Worm (Caenorhabditis elegans) whole organism, L4 larva: Measurements from ENCODE around the gene pepm-1.

ENCODE experiments used
- F10B5.3 ChIP-seq: sonication (generic microtip); optimal IDR thresholded peaks from 2 replicates; lab custom pipeline; 2016; ENCODE audit warnings: mild to moderate bottlenecking, missing genetic modification characterization, missing compliant biosample characterization
- R02D3.7 ChIP-seq: fragments of 150-350 bp; sonication (generic microtip); optimal IDR thresholded peaks from 3 replicates; lab custom pipeline; 2014; ENCODE audit warnings: missing biosample characterization, missing genetic modification characterization
- T20F7.1 ChIP-seq: fragments of 200-800 bp; sonication (Bioruptor generic); optimal IDR thresholded peaks from 2 replicates; lab custom pipeline; 2018; ENCODE audit warnings: mild to moderate bottlenecking, missing genetic modification characterization, missing compliant biosample characterization
- T26A8.4 ChIP-seq: fragments of 200-800 bp; sonication (Bioruptor generic); IDR thresholded peaks from 2 replicates; pipeline ENCODE4 v1.3.6; 2022; ENCODE audit warnings: missing genetic modification characterization, missing compliant biosample characterization
- Y48G9A.11 ChIP-seq: fragments of 200-800 bp; sonication (Bioruptor generic); IDR thresholded peaks from 2 replicates; pipeline ENCODE4 v1.3.6; 2022; ENCODE audit warnings: missing genetic modification reagents, missing genetic modification characterization, missing compliant biosample characterization
- Y5F2A.4 ChIP-seq: fragments of 200-800 bp; sonication (Bioruptor generic); optimal IDR thresholded peaks from 2 replicates; lab custom pipeline; 2018; ENCODE audit warnings: mild to moderate bottlenecking, missing genetic modification characterization, missing compliant biosample characterization
- Y75B8A.6 ChIP-seq: fragments of 200-800 bp; sonication (Bioruptor generic); IDR thresholded peaks from 2 replicates; pipeline ENCODE4 v1.3.6; 2022; ENCODE audit warnings: missing genetic modification reagents, missing genetic modification characterization, missing compliant biosample characterization
- ZK546.5 ChIP-seq, 2 experiments: sonication (generic microtip); optimal IDR thresholded peaks; 2 replicates each; lab custom pipeline; 2017; ENCODE audit warnings: missing biosample characterization in 2 of 2, missing genetic modification characterization in 2 of 2
- aha-1 ChIP-seq: fragments of 150-350 bp; peaks from one replicate; lab custom pipeline; 2014; ENCODE audit warnings: missing biosample characterization, missing genetic modification characterization
- ceh-44 ChIP-seq: fragments of 200-800 bp; sonication (Bioruptor generic); IDR thresholded peaks from 2 replicates; pipeline ENCODE4 v1.3.6; 2022; ENCODE audit warnings: missing genetic modification reagents, missing genetic modification characterization, missing compliant biosample characterization
- ceh-62 ChIP-seq: sonication (generic microtip); optimal IDR thresholded peaks from 2 replicates; lab custom pipeline; 2017; ENCODE audit warnings: missing biosample characterization, missing genetic modification characterization
- ces-1 ChIP-seq: fragments of 150-350 bp; sonication (generic microtip); optimal IDR thresholded peaks from 4 replicates; lab custom pipeline; 2014; ENCODE audit warnings: missing biosample characterization, missing genetic modification reagents, missing genetic modification characterization
- daf-8 ChIP-seq: fragments of 200-800 bp; sonication (Bioruptor generic); IDR thresholded peaks from 2 replicates; pipeline ENCODE4 v1.3.6; 2022; ENCODE audit warnings: missing genetic modification characterization, missing compliant biosample characterization
- dmd-8 ChIP-seq: fragments of 200-800 bp; sonication (Bioruptor generic); IDR thresholded peaks from 2 replicates; pipeline ENCODE4 v1.3.6; 2022; ENCODE audit warnings: missing genetic modification characterization, missing compliant biosample characterization
- dve-1 ChIP-seq: sonication (generic microtip); optimal IDR thresholded peaks from 2 replicates; lab custom pipeline; 2017; ENCODE audit warnings: antibody characterized with exemption, mild to moderate bottlenecking, missing genetic modification characterization, missing compliant biosample characterization; ENCODE audit not compliant: insufficient read depth
- egl-27 ChIP-seq: sonication (generic microtip); optimal IDR thresholded peaks from 3 replicates; lab custom pipeline; 2017; ENCODE audit warnings: missing biosample characterization, missing genetic modification reagents, missing genetic modification characterization
- fkh-10 ChIP-seq: fragments of 150-350 bp; optimal IDR thresholded peaks from 2 replicates; lab custom pipeline; 2014; ENCODE audit warnings: missing biosample characterization, missing genetic modification reagents, missing genetic modification characterization
- hif-1 ChIP-seq, 2 experiments: sonication (generic microtip); optimal IDR thresholded peaks; 2 replicates each; lab custom pipeline; 2016 to 2017; ENCODE audit warnings: missing compliant biosample characterization in 2 of 2, missing genetic modification characterization in 2 of 2, missing genetic modification reagents in 2 of 2, missing genotype in 2 of 2, mild to moderate bottlenecking in 1 of 2
- hlh-30 ChIP-seq: sonication (generic microtip); optimal IDR thresholded peaks from 2 replicates; lab custom pipeline; 2017; ENCODE audit warnings: antibody characterized with exemption, mild to moderate bottlenecking, missing genetic modification characterization, missing compliant biosample characterization; ENCODE audit not compliant: insufficient read depth
- hmg-1.1 ChIP-seq: fragments of 200-800 bp; sonication (Bioruptor generic); IDR thresholded peaks from 2 replicates; pipeline ENCODE4 v1.3.6; 2022; ENCODE audit warnings: missing genetic modification reagents, missing genetic modification characterization, missing compliant biosample characterization
- jun-1 ChIP-seq: fragments of 150-350 bp; optimal IDR thresholded peaks from 2 replicates; lab custom pipeline; 2014; ENCODE audit warnings: missing biosample characterization, missing genetic modification reagents, missing genetic modification characterization
- lim-7 ChIP-seq: fragments of 200-800 bp; sonication (Bioruptor generic); IDR thresholded peaks from 2 replicates; pipeline ENCODE4 v1.3.6; 2022; ENCODE audit warnings: missing genetic modification characterization, missing compliant biosample characterization
- lin-15B ChIP-seq: fragments of 150-350 bp; sonication (generic microtip); optimal IDR thresholded peaks from 3 replicates; lab custom pipeline; 2014; ENCODE audit warnings: missing biosample characterization, missing genetic modification characterization
- lin-29 ChIP-seq: fragments of 200-800 bp; sonication (Bioruptor generic); IDR thresholded peaks from 2 replicates; pipeline ENCODE4 v1.3.6; 2022; ENCODE audit warnings: missing genetic modification reagents, missing genetic modification characterization, missing compliant biosample characterization
- madf-5 ChIP-seq, 2 experiments: fragments of 200-800 bp; sonication (Bioruptor generic); IDR thresholded peaks; 2 replicates each; pipeline ENCODE4 v1.3.6; 2022; ENCODE audit warnings: missing compliant biosample characterization in 2 of 2, missing genetic modification characterization in 2 of 2
- madf-9 ChIP-seq: fragments of 200-800 bp; sonication (Bioruptor generic); conservative IDR thresholded peaks from 2 replicates; pipeline ENCODE4 v1.3.6; 2022; ENCODE audit warnings: missing genetic modification reagents, missing genetic modification characterization, missing compliant biosample characterization
- mxl-2 ChIP-seq: fragments of 200-800 bp; sonication (Bioruptor generic); conservative IDR thresholded peaks from 2 replicates; pipeline ENCODE4 v1.3.6; 2022; ENCODE audit warnings: missing genetic modification reagents, missing genetic modification characterization, missing compliant biosample characterization
- nhr-102 ChIP-seq: sonication (generic microtip); optimal IDR thresholded peaks from 2 replicates; lab custom pipeline; 2016; ENCODE audit warnings: mild to moderate bottlenecking, missing genetic modification characterization, moderate library complexity, missing compliant biosample characterization
- nhr-111 ChIP-seq: fragments of 200-800 bp; sonication (Bioruptor generic); optimal IDR thresholded peaks from 2 replicates; lab custom pipeline; 2018; ENCODE audit warnings: mild to moderate bottlenecking, missing genetic modification characterization, missing compliant biosample characterization
- nhr-25 ChIP-seq: sonication (generic microtip); optimal IDR thresholded peaks from 2 replicates; lab custom pipeline; 2017; ENCODE audit warnings: missing genetic modification characterization, mild to moderate bottlenecking, missing compliant biosample characterization, antibody characterized with exemption, moderate library complexity, borderline replicate concordance; ENCODE audit not compliant: insufficient read depth
- nhr-76 ChIP-seq: fragments of 150-350 bp; optimal IDR thresholded peaks from 2 replicates; lab custom pipeline; 2014; ENCODE audit warnings: missing biosample characterization, missing genetic modification characterization
- pqm-1 ChIP-seq: sonication (generic microtip); optimal IDR thresholded peaks from 2 replicates; lab custom pipeline; 2017; ENCODE audit warnings: missing biosample characterization, missing genetic modification characterization
- set-16 ChIP-seq: fragments of 200-800 bp; sonication (Bioruptor generic); IDR thresholded peaks from 2 replicates; pipeline ENCODE4 v1.3.6; 2022; ENCODE audit warnings: missing genetic modification reagents, missing genetic modification characterization, missing compliant biosample characterization
- skn-1 ChIP-seq: fragments of 150-350 bp; optimal IDR thresholded peaks from 2 replicates; lab custom pipeline; 2014; ENCODE audit warnings: missing biosample characterization, missing genetic modification characterization
- snpc-1.2 ChIP-seq: fragments of 200-800 bp; sonication (Bioruptor generic); IDR thresholded peaks from 2 replicates; pipeline ENCODE4 v1.3.6; 2022; ENCODE audit warnings: missing genetic modification reagents, missing genetic modification characterization, missing compliant biosample characterization
- snpc-4 ChIP-seq: fragments of 150-350 bp; optimal IDR thresholded peaks from 2 replicates; lab custom pipeline; 2014; ENCODE audit warnings: missing biosample characterization, missing genetic modification characterization
- tag-97 ChIP-seq: fragments of 200-800 bp; sonication (Bioruptor generic); IDR thresholded peaks from 2 replicates; pipeline ENCODE4 v1.3.6; 2022; ENCODE audit warnings: missing genetic modification characterization, missing compliant biosample characterization
- zag-1 ChIP-seq: fragments of 150-350 bp; optimal IDR thresholded peaks from 2 replicates; lab custom pipeline; 2014; ENCODE audit warnings: missing biosample characterization, missing genetic modification characterization
- zfp-2 ChIP-seq: sonication (generic microtip); optimal IDR thresholded peaks from 2 replicates; lab custom pipeline; 2016; ENCODE audit warnings: mild to moderate bottlenecking, missing genetic modification characterization, missing compliant biosample characterization
- zip-2 ChIP-seq: fragments of 150-350 bp; optimal IDR thresholded peaks from 2 replicates; lab custom pipeline; 2014; ENCODE audit warnings: missing biosample characterization, missing genetic modification characterization
- ztf-11 ChIP-seq: fragments of 150-350 bp; optimal IDR thresholded peaks from 2 replicates; lab custom pipeline; 2014; ENCODE audit warnings: missing biosample characterization, missing genetic modification characterization
- ztf-7 ChIP-seq: fragments of 150-350 bp; optimal IDR thresholded peaks from 2 replicates; lab custom pipeline; 2014; ENCODE audit warnings: missing biosample characterization, missing genetic modification characterization

pepm-1 gene

DNA sequence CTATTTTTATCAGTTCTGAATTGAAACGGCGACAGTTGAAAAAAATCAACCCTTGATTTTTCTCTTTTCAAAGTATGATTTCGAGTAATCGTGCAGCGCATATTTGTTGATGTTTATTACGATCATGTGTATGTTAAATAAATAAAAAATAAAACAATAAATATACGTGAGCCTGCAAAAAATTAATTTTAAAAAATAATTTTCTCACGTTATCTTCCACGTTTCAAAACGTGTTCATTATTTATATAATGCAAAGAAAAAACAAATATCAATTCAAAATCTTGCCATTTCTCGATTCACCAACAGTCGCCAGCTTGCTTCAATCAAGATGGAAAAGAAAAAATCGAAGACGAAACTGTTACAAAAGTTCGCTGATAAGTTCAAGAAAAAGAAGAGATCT lies 45.7 kb upstream of the pepm-1 start, which contains the start of gene F40G12.10 (continued):
- TF ChIP-seq skn-1 (tag; lab: Kevin White, UChicago): no peak
- TF ChIP-seq jun-1 (tag; lab: Kevin White, UChicago): no peak

ce11 chrV:14285803-14286202 lies 43.1 kb upstream of the pepm-1 start, which contains the start of gene F40G12.11:
F40G12.11 (plus strand) TSS chrV:14286171.
- TF ChIP-seq skn-1 (tag; lab: Kevin White, UChicago): no peak
- TF ChIP-seq ztf-11 (tag; lab: Kevin White, UChicago): no peak
- TF ChIP-seq Y5F2A.4 (GFP tag; lab: Kevin White, UChicago): no peak
- TF ChIP-seq hlh-30 (tag; lab: Kevin White, UChicago): no peak
- no peak for TF ChIP-seq nhr-76
- no peak for TF ChIP-seq zip-2 (tag; lab: Kevin White, UChicago)
- no peak for TF ChIP-seq lin-29 (GFP tag; lab: Robert Waterston, UW)
- TF ChIP-seq Y48G9A.11 (GFP tag; lab: Robert Waterston, UW): no peak
- TF ChIP-seq dve-1: no peak
- no peak for TF ChIP-seq snpc-1.2 (GFP tag; lab: Robert Waterston, UW)
- TF ChIP-seq hmg-1.1 (GFP tag; lab: Robert Waterston, UW): no peak
- no peak for TF ChIP-seq zfp-2 (tag; lab: Kevin White, UChicago)
- no peak for TF ChIP-seq dmd-8 (GFP tag; lab: Robert Waterston, UW)

DNA sequence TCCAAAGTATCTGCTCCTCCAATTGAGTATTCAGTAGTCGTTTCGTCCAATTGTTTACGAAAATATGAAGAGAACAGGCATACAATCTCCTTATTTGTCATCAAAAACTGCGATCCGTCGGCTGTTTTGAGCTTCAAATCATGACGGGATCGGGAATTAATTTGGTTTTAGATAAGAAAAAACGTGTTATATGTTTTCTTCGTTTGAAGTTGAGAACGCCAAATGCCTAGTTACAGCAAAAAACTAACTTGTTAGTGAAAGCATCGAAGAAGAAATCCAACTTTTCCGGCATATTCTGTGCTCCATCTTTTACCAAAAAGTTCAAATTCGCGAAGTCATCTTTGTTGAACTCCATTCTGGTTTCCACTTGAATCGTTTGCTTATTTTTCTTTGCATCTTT lies 39.5 kb upstream of the pepm-1 start, which contains the start of gene F14D7.1:
TSS of gene F14D7.1 (minus strand) at position 101 of the 400 bp plus-strand sequence.
- no peak for TF ChIP-seq F10B5.3 (tag; lab: Kevin White, UChicago)
- no peak for TF ChIP-seq ceh-62
- TF ChIP-seq hlh-30 (tag; lab: Kevin White, UChicago): no peak
- TF ChIP-seq skn-1 (tag; lab: Kevin White, UChicago): no peak

DNA sequence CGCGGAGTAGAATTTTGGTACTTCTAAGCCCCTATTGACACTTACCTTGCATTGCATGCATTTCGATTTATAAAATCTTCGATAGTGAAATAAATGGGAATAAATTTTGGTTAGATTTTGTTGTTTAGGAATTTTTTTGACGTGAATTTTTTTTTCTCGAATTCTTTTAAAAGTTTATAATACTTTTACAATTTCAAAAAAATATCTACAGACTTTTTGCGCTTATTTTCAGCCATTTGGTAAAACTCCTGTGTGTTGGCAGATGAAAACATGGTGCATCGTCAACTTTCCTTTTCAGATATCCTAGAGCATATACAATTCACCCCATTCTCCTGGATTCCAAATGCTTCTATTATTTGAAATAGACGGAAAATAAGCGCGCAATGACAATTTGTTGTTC lies 38.3 kb upstream of the pepm-1 start, which contains the start of gene F14D7.18:
TSS of gene F14D7.18 (minus strand) at position 101 of the 400 bp plus-strand sequence.
- TF ChIP-seq pqm-1 (tag; lab: Kevin White, UChicago) (no peak), ZK546.5 (tag; optimal IDR thresholded peaks at IDR 0.05; lab: Kevin White, UChicago) (no peak), R02D3.7 (tag; lab: Kevin White, UChicago) (no peak), fkh-10 (GFP tag; lab: Kevin White, UChicago) (no peak), lin-15B (tag; lab: Kevin White, UChicago) (no peak), madf-5 (GFP tag; IDR thresholded peaks at IDR 0.05; lab: Robert Waterston, UW) (no peak), zag-1 (tag; lab: Kevin White, UChicago) (no peak), T20F7.1 (no peak), mxl-2 (no peak), tag-97 (GFP tag; lab: Robert Waterston, UW) (no peak), ces-1 (GFP tag; lab: Kevin White, UChicago) (no peak)

ce11 chrV:14293667-14294194 lies 35.2 kb upstream of the pepm-1 start, which contains the start of gene F14D7.2:
F14D7.2 (minus strand) TSS chrV:14293717.
- no peak for TF ChIP-seq Y75B8A.6 (GFP tag; lab: Robert Waterston, UW)
- TF ChIP-seq aha-1: peak; percentile 4
- TF ChIP-seq snpc-4 (tag; lab: Kevin White, UChicago): no peak

ce11 chrV:14294396-14294795 lies 34.5 kb upstream of the pepm-1 start, which contains the start of gene F14D7.9:
F14D7.9 (plus strand) TSS chrV:14294696.
- TF ChIP-seq set-16: no peak
- no peak for TF ChIP-seq hif-1 (tag; optimal IDR thresholded peaks at IDR 0.05; lab: Kevin White, UChicago)
- no peak for TF ChIP-seq T26A8.4
- no peak for TF ChIP-seq nhr-111 (GFP tag; lab: Kevin White, UChicago)
- TF ChIP-seq daf-8 (GFP tag; lab: Robert Waterston, UW): no peak
- TF ChIP-seq nhr-25 (tag; lab: Kevin White, UChicago): no peak
- TF ChIP-seq Y75B8A.6 (GFP tag; lab: Robert Waterston, UW): no peak
- TF ChIP-seq lim-7 (GFP tag; lab: Robert Waterston, UW): no peak
- TF ChIP-seq ceh-44 (GFP tag; lab: Robert Waterston, UW): no peak
- no peak for TF ChIP-seq tag-97 (GFP tag; lab: Robert Waterston, UW)
- TF ChIP-seq egl-27 (tag; lab: Kevin White, UChicago): no peak
- TF ChIP-seq fkh-10 (GFP tag; lab: Kevin White, UChicago): no peak
- TF ChIP-seq dmd-8 (GFP tag; lab: Robert Waterston, UW): no peak
- TF ChIP-seq madf-9 (GFP tag; lab: Robert Waterston, UW): no peak
- TF ChIP-seq nhr-102 (tag; lab: Kevin White, UChicago): no peak
- no peak for TF ChIP-seq ztf-7 (tag; lab: Kevin White, UChicago)
